Fruit fly (Drosophila melanogaster) whole organism, wandering third instar larva: ENCODE data around the gene mira.

Experiments used
- br ChIP-seq: fragments of 200-800 bp; sonication (Bioruptor generic); optimal IDR thresholded peaks from 2 replicates; lab custom pipeline; 2016; ENCODE audit warnings: missing biosample characterization, missing genetic modification characterization
- dl ChIP-seq, 2 experiments: fragments of 175-275, 200-275 bp in 1 of 2; fragments of 200-275 bp in 1 of 2; sonication (Bioruptor generic); optimal IDR thresholded peaks; lab custom pipeline; 2018; ENCODE audit warnings: mild to moderate bottlenecking in 2 of 2, missing biosample characterization in 2 of 2, missing genetic modification characterization in 2 of 2, moderate library complexity in 2 of 2; ENCODE audit not compliant: partially characterized antibody in 2 of 2, insufficient read depth in 1 of 2
- dsf ChIP-seq: sonication (Bioruptor generic); optimal IDR thresholded peaks from 2 replicates; lab custom pipeline; 2016; ENCODE audit warnings: missing biosample characterization, missing genetic modification characterization, borderline replicate concordance
- ey ChIP-seq: fragments of 200-800 bp; sonication (Bioruptor generic); optimal IDR thresholded peaks from 2 replicates; lab custom pipeline; 2016; ENCODE audit warnings: missing biosample characterization, missing genetic modification characterization
- foxo ChIP-seq, 2 experiments: fragments of 200-800 bp; sonication (Bioruptor generic); optimal IDR thresholded peaks; 2 replicates in 1 of 2; 3 replicates in 1 of 2; lab custom pipeline; 2016 to 2017; ENCODE audit warnings: missing biosample characterization in 2 of 2, missing genetic modification characterization in 2 of 2
- h ChIP-seq: fragments of 200-800 bp; sonication (Bioruptor generic); optimal IDR thresholded peaks from 3 replicates; lab custom pipeline; 2016; ENCODE audit warnings: missing biosample characterization, mild to moderate bottlenecking, missing genetic modification characterization
- psq ChIP-seq: fragments of 200-800 bp; sonication (Bioruptor generic); optimal IDR thresholded peaks from 3 replicates; lab custom pipeline; 2017; ENCODE audit warnings: missing biosample characterization, mild to moderate bottlenecking, missing genetic modification characterization, moderate library complexity
- sage ChIP-seq: fragments of 200-800 bp; sonication (Bioruptor generic); optimal IDR thresholded peaks from 2 replicates; lab custom pipeline; 2016; ENCODE audit warnings: missing biosample characterization, mild to moderate bottlenecking, missing genetic modification characterization
- tai ChIP-seq: sonication (Bioruptor generic); optimal IDR thresholded peaks from 2 replicates; lab custom pipeline; 2016; ENCODE audit warnings: missing biosample characterization, missing genetic modification characterization
- usp ChIP-seq: fragments of >200 bp; optimal IDR thresholded peaks from 2 replicates; lab custom pipeline; 2017; ENCODE audit warnings: missing biosample characterization, missing genetic modification characterization

- TF ChIP-seq h (GFP tag; lab: Kevin White, UChicago) (no peak), psq (GFP tag; lab: Kevin White, UChicago) (no peak), ey (GFP tag; lab: Kevin White, UChicago) (no peak), usp (no peak), dl (GFP tag; optimal IDR thresholded peaks at IDR 0.05; lab: Kevin White, UChicago; ENCODE audit: insufficient read depth in 1 of 2, partially characterized antibody in 2 of 2) (no peak), sage (GFP tag; lab: Kevin White, UChicago) (no peak), br (no peak), dsf (GFP tag; lab: Kevin White, UChicago) (no peak), tai (no peak), foxo (GFP tag; optimal IDR thresholded peaks at IDR 0.05; lab: Kevin White, UChicago) (no peak)
Observed at dm6 chr3R:19917739-19918138, 17.2 kb downstream of the mira start, which contains the start of gene CG4465.
